Worm (Caenorhabditis elegans) whole organism, early embryonic: ENCODE data around the gene idpc-4.
"Not testable (repeated sequence)": the region's sequence is repeated elsewhere in the genome, so short reads cannot be mapped to it uniquely, and the experiment has no call there.

Experiments
- B0310.2 ChIP-seq: sonication (generic microtip); optimal IDR thresholded peaks from 2 replicates; lab custom pipeline; 2016; ENCODE audit warnings: mild to moderate bottlenecking, missing genetic modification characterization, missing compliant biosample characterization
- aly-1 ChIP-seq: sonication (generic microtip); optimal IDR thresholded peaks from 2 replicates; lab custom pipeline; 2016; ENCODE audit warnings: missing genetic modification characterization, missing compliant biosample characterization
- ama-1 ChIP-seq: fragments of 150-350 bp; optimal IDR thresholded peaks from 2 replicates; lab custom pipeline; 2014
- ceh-13 ChIP-seq: fragments of 200-800 bp; sonication (Bioruptor generic); optimal IDR thresholded peaks from 2 replicates; lab custom pipeline; 2018; ENCODE audit warnings: mild to moderate bottlenecking, missing genetic modification characterization, missing compliant biosample characterization
- ceh-36 ChIP-seq: sonication (generic microtip); optimal IDR thresholded peaks from 2 replicates; lab custom pipeline; 2016; ENCODE audit warnings: missing genetic modification characterization, inconsistent platforms, missing compliant biosample characterization
- flt-1 ChIP-seq: fragments of 200-800 bp; sonication (Bioruptor generic); IDR thresholded peaks from 2 replicates; pipeline ENCODE4 v1.3.6; 2022; ENCODE audit warnings: missing genetic modification characterization, missing compliant biosample characterization
- hmbx-1 ChIP-seq: sonication (generic microtip); optimal IDR thresholded peaks from 2 replicates; lab custom pipeline; 2016; ENCODE audit warnings: mild to moderate bottlenecking, missing genetic modification characterization, missing compliant biosample characterization
- hmg-4 ChIP-seq: fragments of 200-800 bp; sonication (Bioruptor generic); optimal IDR thresholded peaks from 2 replicates; lab custom pipeline; 2018; ENCODE audit warnings: mild to moderate bottlenecking, missing genetic modification characterization, missing compliant biosample characterization
- hnd-1 ChIP-seq: sonication (generic microtip); optimal IDR thresholded peaks from 2 replicates; lab custom pipeline; 2016; ENCODE audit warnings: missing genetic modification characterization, missing compliant biosample characterization
- scrt-1 ChIP-seq: fragments of 200-800 bp; sonication (Bioruptor generic); IDR thresholded peaks from 2 replicates; pipeline ENCODE4 v1.3.6; 2022; ENCODE audit warnings: missing genetic modification characterization, missing compliant biosample characterization
- tbx-11 ChIP-seq: fragments of 200-800 bp; sonication (Bioruptor generic); IDR thresholded peaks from 2 replicates; pipeline ENCODE4 v1.3.6; 2022; ENCODE audit warnings: missing genetic modification characterization, missing compliant biosample characterization

DNA sequence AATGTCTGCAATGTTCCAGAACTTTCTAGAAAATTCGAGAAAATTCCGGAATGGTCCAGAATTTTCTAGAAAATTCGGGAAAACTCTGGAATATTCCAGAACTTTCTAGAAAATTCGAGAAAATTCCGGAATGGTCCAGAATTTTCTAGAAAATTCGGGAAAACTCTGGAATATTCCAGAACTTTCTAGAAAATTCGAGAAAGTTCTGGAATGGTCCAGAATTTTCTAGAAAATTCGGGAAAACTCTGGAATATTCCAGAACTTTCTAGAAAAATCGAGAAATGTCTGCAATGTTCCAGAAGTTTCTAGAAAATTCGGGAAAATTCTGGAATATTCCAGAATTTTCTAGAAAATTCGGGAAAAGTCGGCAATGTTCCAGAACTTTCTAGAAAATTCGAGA is 21.7 kb upstream of the idpc-4 start:
- not testable (repeated sequence) for TF ChIP-seq ama-1; ceh-13; aly-1 (tag; lab: Kevin White, UChicago); B0310.2 (tag; lab: Kevin White, UChicago); hmg-4 (GFP tag; lab: Kevin White, UChicago); ceh-36; flt-1 (GFP tag; lab: Robert Waterston, UW); hnd-1 (tag; lab: Kevin White, UChicago); scrt-1; tbx-11; hmbx-1 (tag; lab: Kevin White, UChicago)
